Worm (Caenorhabditis elegans) whole organism, L4 larva: ENCODE data around the gene nex-2.

Experiments used
- F10B5.3 ChIP-seq: sonication (generic microtip); optimal IDR thresholded peaks from 2 replicates; lab custom pipeline; 2016; ENCODE audit warnings: mild to moderate bottlenecking, missing genetic modification characterization, missing compliant biosample characterization
- F44E2.7 ChIP-seq: fragments of 200-800 bp; sonication (Bioruptor generic); IDR thresholded peaks from 2 replicates; pipeline ENCODE4 v2.1.2; 2022; ENCODE audit warnings: missing genetic modification characterization, missing compliant biosample characterization
- R02D3.7 ChIP-seq: fragments of 150-350 bp; sonication (generic microtip); optimal IDR thresholded peaks from 3 replicates; lab custom pipeline; 2014; ENCODE audit warnings: missing biosample characterization, missing genetic modification characterization
- T26A8.4 ChIP-seq: fragments of 200-800 bp; sonication (Bioruptor generic); IDR thresholded peaks from 2 replicates; pipeline ENCODE4 v1.3.6; 2022; ENCODE audit warnings: missing genetic modification characterization, missing compliant biosample characterization
- Y48G9A.11 ChIP-seq: fragments of 200-800 bp; sonication (Bioruptor generic); IDR thresholded peaks from 2 replicates; pipeline ENCODE4 v1.3.6; 2022; ENCODE audit warnings: missing genetic modification reagents, missing genetic modification characterization, missing compliant biosample characterization
- Y75B8A.6 ChIP-seq: fragments of 200-800 bp; sonication (Bioruptor generic); IDR thresholded peaks from 2 replicates; pipeline ENCODE4 v1.3.6; 2022; ENCODE audit warnings: missing genetic modification reagents, missing genetic modification characterization, missing compliant biosample characterization
- ZK546.5 ChIP-seq, 2 experiments: sonication (generic microtip); optimal IDR thresholded peaks; 2 replicates each; lab custom pipeline; 2017; ENCODE audit warnings: missing biosample characterization in 2 of 2, missing genetic modification characterization in 2 of 2
- aha-1 ChIP-seq: fragments of 150-350 bp; peaks from one replicate; lab custom pipeline; 2014; ENCODE audit warnings: missing biosample characterization, missing genetic modification characterization
- attf-4 ChIP-seq: sonication (generic microtip); optimal IDR thresholded peaks from 3 replicates; lab custom pipeline; 2017; ENCODE audit warnings: missing biosample characterization, missing genetic modification characterization
- ceh-82 ChIP-seq: sonication (generic microtip); optimal IDR thresholded peaks from 2 replicates; lab custom pipeline; 2017; ENCODE audit warnings: missing biosample characterization, missing genetic modification characterization
- ces-1 ChIP-seq: fragments of 150-350 bp; sonication (generic microtip); optimal IDR thresholded peaks from 4 replicates; lab custom pipeline; 2014; ENCODE audit warnings: missing biosample characterization, missing genetic modification reagents, missing genetic modification characterization
- ctbp-1 ChIP-seq: fragments of 200-800 bp; sonication (Bioruptor generic); IDR thresholded peaks from 2 replicates; pipeline ENCODE4 v1.3.6; 2022; ENCODE audit warnings: missing genetic modification reagents, missing genetic modification characterization, missing compliant biosample characterization
- daf-12 ChIP-seq: fragments of 150-350 bp; optimal IDR thresholded peaks from 2 replicates; lab custom pipeline; 2014; ENCODE audit warnings: missing biosample characterization, missing genetic modification reagents, missing genetic modification characterization
- daf-8 ChIP-seq: fragments of 200-800 bp; sonication (Bioruptor generic); IDR thresholded peaks from 2 replicates; pipeline ENCODE4 v1.3.6; 2022; ENCODE audit warnings: missing genetic modification characterization, missing compliant biosample characterization
- dmd-6 ChIP-seq: fragments of 200-800 bp; sonication (Bioruptor generic); IDR thresholded peaks from 2 replicates; pipeline ENCODE4 v1.3.6; 2022; ENCODE audit warnings: missing genetic modification reagents, missing genetic modification characterization, missing compliant biosample characterization
- duxl-1 ChIP-seq: sonication (generic microtip); optimal IDR thresholded peaks from 2 replicates; lab custom pipeline; 2016; ENCODE audit warnings: mild to moderate bottlenecking, missing genetic modification characterization, moderate library complexity, missing compliant biosample characterization; ENCODE audit not compliant: poor library complexity
- dve-1 ChIP-seq: sonication (generic microtip); optimal IDR thresholded peaks from 2 replicates; lab custom pipeline; 2017; ENCODE audit warnings: antibody characterized with exemption, mild to moderate bottlenecking, missing genetic modification characterization, missing compliant biosample characterization; ENCODE audit not compliant: insufficient read depth
- egl-27 ChIP-seq: sonication (generic microtip); optimal IDR thresholded peaks from 3 replicates; lab custom pipeline; 2017; ENCODE audit warnings: missing biosample characterization, missing genetic modification reagents, missing genetic modification characterization
- egl-43 ChIP-seq: fragments of 200-800 bp; sonication (Bioruptor generic); IDR thresholded peaks from 2 replicates; pipeline ENCODE4 v1.3.6; 2022; ENCODE audit warnings: missing genetic modification reagents, missing genetic modification characterization, missing compliant biosample characterization
- fkh-10 ChIP-seq: fragments of 150-350 bp; optimal IDR thresholded peaks from 2 replicates; lab custom pipeline; 2014; ENCODE audit warnings: missing biosample characterization, missing genetic modification reagents, missing genetic modification characterization
- fos-1 ChIP-seq: fragments of 150-350 bp; optimal IDR thresholded peaks from 2 replicates; lab custom pipeline; 2014; ENCODE audit warnings: missing biosample characterization, missing genetic modification characterization
- gei-8 ChIP-seq: fragments of 200-800 bp; sonication (Bioruptor generic); optimal IDR thresholded peaks from 2 replicates; lab custom pipeline; 2018; ENCODE audit warnings: mild to moderate bottlenecking, missing genetic modification characterization, missing compliant biosample characterization
- hlh-30 ChIP-seq: sonication (generic microtip); optimal IDR thresholded peaks from 2 replicates; lab custom pipeline; 2017; ENCODE audit warnings: antibody characterized with exemption, mild to moderate bottlenecking, missing genetic modification characterization, missing compliant biosample characterization; ENCODE audit not compliant: insufficient read depth
- lim-7 ChIP-seq: fragments of 200-800 bp; sonication (Bioruptor generic); IDR thresholded peaks from 2 replicates; pipeline ENCODE4 v1.3.6; 2022; ENCODE audit warnings: missing genetic modification characterization, missing compliant biosample characterization
- lin-1 ChIP-seq: fragments of 200-800 bp; sonication (Bioruptor generic); IDR thresholded peaks from 2 replicates; pipeline ENCODE4 v1.3.6; 2022; ENCODE audit warnings: missing genetic modification reagents, missing genetic modification characterization, missing compliant biosample characterization
- madf-5 ChIP-seq, 2 experiments: fragments of 200-800 bp; sonication (Bioruptor generic); IDR thresholded peaks; 2 replicates each; pipeline ENCODE4 v1.3.6; 2022; ENCODE audit warnings: missing compliant biosample characterization in 2 of 2, missing genetic modification characterization in 2 of 2
- nhr-10 ChIP-seq: fragments of 150-350 bp; optimal IDR thresholded peaks from 2 replicates; lab custom pipeline; 2014; ENCODE audit warnings: missing biosample characterization, missing genetic modification characterization
- nhr-111 ChIP-seq: fragments of 200-800 bp; sonication (Bioruptor generic); optimal IDR thresholded peaks from 2 replicates; lab custom pipeline; 2018; ENCODE audit warnings: mild to moderate bottlenecking, missing genetic modification characterization, missing compliant biosample characterization
- nhr-237 ChIP-seq: sonication (generic microtip); optimal IDR thresholded peaks from 2 replicates; lab custom pipeline; 2017; ENCODE audit warnings: missing biosample characterization, missing genetic modification characterization
- nhr-25 ChIP-seq: sonication (generic microtip); optimal IDR thresholded peaks from 2 replicates; lab custom pipeline; 2017; ENCODE audit warnings: missing genetic modification characterization, mild to moderate bottlenecking, missing compliant biosample characterization, antibody characterized with exemption, moderate library complexity, borderline replicate concordance; ENCODE audit not compliant: insufficient read depth
- nhr-28 ChIP-seq: fragments of 150-350 bp; optimal IDR thresholded peaks from 2 replicates; lab custom pipeline; 2014; ENCODE audit warnings: missing biosample characterization, missing genetic modification characterization
- nhr-41 ChIP-seq: fragments of 200-800 bp; sonication (Bioruptor generic); IDR thresholded peaks from 2 replicates; pipeline ENCODE4 v1.3.6; 2022; ENCODE audit warnings: missing genetic modification reagents, missing genetic modification characterization, missing compliant biosample characterization
- nhr-77 ChIP-seq: fragments of 150-350 bp; optimal IDR thresholded peaks from 2 replicates; lab custom pipeline; 2014; ENCODE audit warnings: missing biosample characterization, missing genetic modification characterization
- php-3 ChIP-seq: fragments of 200-800 bp; sonication (Bioruptor generic); IDR thresholded peaks from 2 replicates; pipeline ENCODE4 v1.3.6; 2022; ENCODE audit warnings: missing genetic modification reagents, missing genetic modification characterization, missing compliant biosample characterization
- pqm-1 ChIP-seq: sonication (generic microtip); optimal IDR thresholded peaks from 2 replicates; lab custom pipeline; 2017; ENCODE audit warnings: missing biosample characterization, missing genetic modification characterization
- saeg-2 ChIP-seq: fragments of 200-800 bp; sonication (Bioruptor generic); IDR thresholded peaks from 2 replicates; pipeline ENCODE4 v1.3.6; 2022; ENCODE audit warnings: missing genetic modification reagents, missing genetic modification characterization, missing compliant biosample characterization
- snpc-4 ChIP-seq: fragments of 150-350 bp; optimal IDR thresholded peaks from 2 replicates; lab custom pipeline; 2014; ENCODE audit warnings: missing biosample characterization, missing genetic modification characterization
- spr-3 ChIP-seq: fragments of 200-800 bp; sonication (Bioruptor generic); optimal IDR thresholded peaks from 2 replicates; lab custom pipeline; 2018; ENCODE audit warnings: mild to moderate bottlenecking, missing genetic modification characterization, missing compliant biosample characterization
- unc-62 ChIP-seq, 3 experiments: fragments of 150-350 bp in 1 of 3; sonication (generic microtip); optimal IDR thresholded peaks in 2 of 3; peaks in 1 of 3; 1 replicate in 1 of 3; 2 replicates in 2 of 3; lab custom pipeline; 2014 to 2017; ENCODE audit warnings: missing biosample characterization in 3 of 3, missing genetic modification characterization in 3 of 3, missing genetic modification reagents in 3 of 3, missing genotype in 1 of 3
- vab-7 ChIP-seq: fragments of 200-800 bp; sonication (Bioruptor generic); IDR thresholded peaks from 2 replicates; pipeline ENCODE4 v1.3.6; 2022; ENCODE audit warnings: missing genetic modification reagents, missing genetic modification characterization, missing compliant biosample characterization
- zag-1 ChIP-seq: fragments of 150-350 bp; optimal IDR thresholded peaks from 2 replicates; lab custom pipeline; 2014; ENCODE audit warnings: missing biosample characterization, missing genetic modification characterization

Gene nex-2

ce11 chrIII:10306049-10306448, 24.2 kb downstream of the nex-2 start, which contains the start of gene T07A5.1 (continued):
- no peak for TF ChIP-seq F10B5.3
- TF ChIP-seq attf-4 (tag; lab: Kevin White, UChicago) = no peak
- TF ChIP-seq unc-62 (GFP tag; optimal IDR thresholded peaks at IDR 0.05 in 1 of 2; lab: Kevin White, UChicago) = no peak
- TF ChIP-seq unc-62 (tag; optimal IDR thresholded peaks at IDR 0.05; lab: Kevin White, UChicago) = no peak

DNA sequence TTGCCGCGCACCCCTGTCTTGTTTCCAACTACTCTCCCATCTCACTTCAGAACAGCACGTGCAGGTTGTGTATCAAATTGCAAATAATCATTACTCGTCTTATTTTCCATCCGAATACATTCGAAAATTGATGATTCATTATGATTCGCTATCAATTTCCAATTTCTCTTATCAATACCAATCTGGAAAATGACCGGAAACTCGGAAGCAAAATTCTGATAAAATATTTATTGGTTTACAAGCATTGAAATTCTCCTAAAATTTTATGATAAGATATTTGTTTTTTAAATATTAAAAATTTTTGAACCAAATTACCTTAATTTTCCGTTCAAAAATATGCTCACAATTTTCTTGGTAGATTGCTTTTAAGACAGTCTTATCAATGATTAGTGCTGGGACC, 24.9 kb downstream of the nex-2 start:
- TF ChIP-seq Y75B8A.6 (GFP tag; lab: Robert Waterston, UW) (no peak), egl-27 (tag; lab: Kevin White, UChicago) (no peak), ZK546.5 (tag; optimal IDR thresholded peaks at IDR 0.05; lab: Kevin White, UChicago) (no peak), attf-4 (tag; lab: Kevin White, UChicago) (no peak), aha-1 (tag; lab: Kevin White, UChicago) (no peak), daf-12 (tag; lab: Kevin White, UChicago) (no peak), fkh-10 (GFP tag; lab: Kevin White, UChicago) (no peak), gei-8 (GFP tag; lab: Kevin White, UChicago) (no peak), nhr-237 (no peak), spr-3 (no peak), fos-1 (tag; lab: Kevin White, UChicago) (no peak), lim-7 (GFP tag; lab: Robert Waterston, UW) (no peak), nhr-111 (no peak), zag-1 (tag; lab: Kevin White, UChicago) (no peak), php-3 (0 out of 2 replicates have a peak, but pooled peaks have one; percentile 39), T26A8.4 (GFP tag; lab: Robert Waterston, UW) (no peak), ceh-82 (tag; lab: Kevin White, UChicago) (no peak), nhr-28 (tag; lab: Kevin White, UChicago) (peak; percentile 34), dmd-6 (peak; percentile 21; the same call in 1 of the 2 replicates), saeg-2 (no peak), ces-1 (GFP tag; lab: Kevin White, UChicago) (no peak), snpc-4 (tag; lab: Kevin White, UChicago) (no peak), pqm-1 (tag; lab: Kevin White, UChicago) (peak; percentile 58), nhr-25 (tag; lab: Kevin White, UChicago) (no peak), lin-1 (0 out of 2 replicates have a peak, but pooled peaks have one; percentile 33), nhr-41 (no peak), nhr-77 (tag; lab: Kevin White, UChicago) (no peak), R02D3.7 (tag; lab: Kevin White, UChicago) (no peak), hlh-30 (tag; lab: Kevin White, UChicago) (no peak), F44E2.7 (GFP tag; lab: Robert Waterston, UW) (no peak), dve-1 (tag; lab: Kevin White, UChicago) (no peak), madf-5 (GFP tag; IDR thresholded peaks at IDR 0.05; lab: Robert Waterston, UW) (no peak), duxl-1 (no peak), nhr-10 (no peak), vab-7 (no peak), ctbp-1 (GFP tag; lab: Robert Waterston, UW) (no peak), Y48G9A.11 (no peak), daf-8 (GFP tag; lab: Robert Waterston, UW) (no peak), egl-43 (GFP tag; lab: Robert Waterston, UW) (no peak)
